Worm (Caenorhabditis elegans) whole organism, young adult: ENCODE results near the gene lys-5.

Source experiments
- B0035.1 ChIP-seq: sonication (generic microtip); optimal IDR thresholded peaks from 2 replicates; lab custom pipeline; 2016; ENCODE audit warnings: missing genetic modification characterization, mild to moderate bottlenecking, missing compliant biosample characterization, missing genotype, missing genetic modification reagents
- B0336.3 ChIP-seq: fragments of 200-800 bp; sonication (Bioruptor generic); IDR thresholded peaks from 2 replicates; pipeline ENCODE4 v1.3.6; 2022; ENCODE audit warnings: missing genetic modification characterization, missing compliant biosample characterization
- C06A6.2 ChIP-seq: fragments of 200-800 bp; sonication (Bioruptor generic); conservative IDR thresholded peaks from 2 replicates; pipeline ENCODE4 v1.3.6; 2022; ENCODE audit warnings: missing genetic modification characterization, missing compliant biosample characterization
- F23B12.7 ChIP-seq: sonication (generic microtip); optimal IDR thresholded peaks from 2 replicates; lab custom pipeline; 2017; ENCODE audit warnings: missing genetic modification characterization, mild to moderate bottlenecking, missing compliant biosample characterization, antibody characterized with exemption, moderate library complexity; ENCODE audit not compliant: insufficient read depth
- F49E8.2 ChIP-seq: sonication (generic microtip); optimal IDR thresholded peaks from 3 replicates; lab custom pipeline; 2017; ENCODE audit warnings: missing genetic modification characterization, mild to moderate bottlenecking, missing compliant biosample characterization, antibody characterized with exemption, moderate library complexity; ENCODE audit not compliant: insufficient read depth
- F57C9.4 ChIP-seq: sonication (generic microtip); optimal IDR thresholded peaks from 2 replicates; lab custom pipeline; 2017; ENCODE audit warnings: mild to moderate bottlenecking, missing genetic modification characterization, missing compliant biosample characterization
- K12H6.12 ChIP-seq: fragments of 200-800 bp; sonication (Bioruptor generic); optimal IDR thresholded peaks from 2 replicates; lab custom pipeline; 2018; ENCODE audit warnings: mild to moderate bottlenecking, missing genetic modification characterization, missing compliant biosample characterization
- Y53G8AR.9 ChIP-seq: fragments of 200-800 bp; sonication (Bioruptor generic); conservative IDR thresholded peaks from 2 replicates; pipeline ENCODE4 v1.3.6; 2022; ENCODE audit warnings: missing genetic modification reagents, missing genetic modification characterization, missing compliant biosample characterization
- Y56A3A.18 ChIP-seq: fragments of 200-800 bp; sonication (Bioruptor generic); IDR thresholded peaks from 2 replicates; pipeline ENCODE4 v1.3.6; 2022; ENCODE audit warnings: missing genetic modification reagents, missing genetic modification characterization, missing compliant biosample characterization
- Y67H2A.10 ChIP-seq: fragments of 200-800 bp; sonication (Bioruptor generic); conservative IDR thresholded peaks from 2 replicates; pipeline ENCODE4 v1.3.6; 2022; ENCODE audit warnings: missing genetic modification reagents, missing genetic modification characterization, missing compliant biosample characterization
- Y95B8A.8 ChIP-seq: fragments of 200-800 bp; sonication (Bioruptor generic); IDR thresholded peaks from 2 replicates; pipeline ENCODE4 v1.3.6; 2022; ENCODE audit warnings: missing genetic modification reagents, missing genetic modification characterization, missing compliant biosample characterization
- akir-1 ChIP-seq: fragments of 200-800 bp; sonication (Bioruptor generic); optimal IDR thresholded peaks from 2 replicates; lab custom pipeline; 2018; ENCODE audit warnings: mild to moderate bottlenecking, missing genetic modification characterization, moderate library complexity, missing compliant biosample characterization
- aptf-2 ChIP-seq: fragments of 200-800 bp; sonication (Bioruptor generic); conservative IDR thresholded peaks from 2 replicates; pipeline ENCODE4 v1.3.6; 2022; ENCODE audit warnings: missing genetic modification reagents, missing genetic modification characterization, missing compliant biosample characterization
- attf-5 ChIP-seq: fragments of 200-800 bp; sonication (Bioruptor generic); optimal IDR thresholded peaks from 2 replicates; lab custom pipeline; 2018; ENCODE audit warnings: mild to moderate bottlenecking, missing genetic modification characterization, missing compliant biosample characterization
- attf-6 ChIP-seq: fragments of 200-800 bp; sonication (Bioruptor generic); IDR thresholded peaks from 2 replicates; pipeline ENCODE4 v1.3.6; 2022; ENCODE audit warnings: missing genetic modification reagents, missing genetic modification characterization, missing compliant biosample characterization
- bed-1 ChIP-seq: fragments of 200-800 bp; sonication (Bioruptor generic); IDR thresholded peaks from 2 replicates; pipeline ENCODE4 v1.3.6; 2022; ENCODE audit warnings: missing genetic modification reagents, missing genetic modification characterization, missing compliant biosample characterization
- cebp-1 ChIP-seq, 2 experiments: fragments of 200-800 bp in 1 of 2; sonication (Bioruptor generic) in 1 of 2; sonication (generic microtip) in 1 of 2; IDR thresholded peaks in 1 of 2; optimal IDR thresholded peaks in 1 of 2; 2 replicates each; pipeline versions ENCODE4 v1.3.6 to Lab custom; 2017 to 2022; ENCODE audit warnings: missing compliant biosample characterization in 2 of 2, missing genetic modification characterization in 2 of 2, mild to moderate bottlenecking in 1 of 2, missing genetic modification reagents in 1 of 2, moderate library complexity in 1 of 2
- cebp-2 ChIP-seq: fragments of 200-800 bp; sonication (Bioruptor generic); IDR thresholded peaks from 2 replicates; pipeline ENCODE4 v1.3.6; 2022; ENCODE audit warnings: missing genetic modification characterization, missing compliant biosample characterization
- ceh-100 ChIP-seq: fragments of 200-800 bp; sonication (Bioruptor generic); IDR thresholded peaks from 2 replicates; pipeline ENCODE4 v1.3.6; 2022; ENCODE audit warnings: missing genetic modification reagents, missing genetic modification characterization, missing compliant biosample characterization
- ceh-27 ChIP-seq: fragments of 200-800 bp; sonication (Bioruptor generic); optimal IDR thresholded peaks from 2 replicates; lab custom pipeline; 2018; ENCODE audit warnings: mild to moderate bottlenecking, missing genetic modification characterization, moderate library complexity, missing compliant biosample characterization
- ceh-91 ChIP-seq: fragments of 200-800 bp; sonication (Bioruptor generic); IDR thresholded peaks from 2 replicates; pipeline ENCODE4 v1.3.6; 2022; ENCODE audit warnings: missing genetic modification reagents, missing genetic modification characterization, missing compliant biosample characterization
- die-1 ChIP-seq: sonication (generic microtip); optimal IDR thresholded peaks from 2 replicates; lab custom pipeline; 2016; ENCODE audit warnings: missing genotype, mild to moderate bottlenecking, missing genetic modification characterization, missing compliant biosample characterization
- egl-18 ChIP-seq: fragments of 200-800 bp; sonication (Bioruptor generic); IDR thresholded peaks from 2 replicates; pipeline ENCODE4 v1.3.6; 2022; ENCODE audit warnings: missing genetic modification reagents, missing genetic modification characterization, missing compliant biosample characterization
- ekl-4 ChIP-seq: fragments of 200-800 bp; sonication (Bioruptor generic); IDR thresholded peaks from 2 replicates; pipeline ENCODE4 v1.3.6; 2022; ENCODE audit warnings: missing genetic modification reagents, missing genetic modification characterization, missing compliant biosample characterization
- ets-4 ChIP-seq: fragments of 200-800 bp; sonication (Bioruptor generic); optimal IDR thresholded peaks from 2 replicates; lab custom pipeline; 2018; ENCODE audit warnings: mild to moderate bottlenecking, missing genetic modification characterization, missing compliant biosample characterization
- hmg-20 ChIP-seq: fragments of 200-800 bp; sonication (Bioruptor generic); IDR thresholded peaks from 2 replicates; pipeline ENCODE4 v1.3.6; 2022; ENCODE audit warnings: missing genetic modification reagents, missing genetic modification characterization, missing compliant biosample characterization
- lag-1 ChIP-seq: fragments of 200-800 bp; sonication (Bioruptor generic); IDR thresholded peaks from 2 replicates; pipeline ENCODE4 v1.3.6; 2022; ENCODE audit warnings: missing genetic modification reagents, missing genetic modification characterization, missing compliant biosample characterization
- let-526 ChIP-seq: fragments of 200-800 bp; sonication (Bioruptor generic); IDR thresholded peaks from 2 replicates; pipeline ENCODE4 v1.3.6; 2022; ENCODE audit warnings: missing genetic modification reagents, missing genetic modification characterization, missing compliant biosample characterization
- let-607 ChIP-seq, 2 experiments: fragments of 200-800 bp in 1 of 2; sonication (Bioruptor generic) in 1 of 2; sonication (generic microtip) in 1 of 2; optimal IDR thresholded peaks; 2 replicates each; lab custom pipeline; 2016 to 2018; ENCODE audit warnings: mild to moderate bottlenecking in 2 of 2, missing compliant biosample characterization in 2 of 2, missing genetic modification characterization in 2 of 2, moderate library complexity in 2 of 2, missing genotype in 1 of 2
- lin-26 ChIP-seq: fragments of 200-800 bp; sonication (Bioruptor generic); IDR thresholded peaks from 2 replicates; pipeline ENCODE4 v1.3.6; 2022; ENCODE audit warnings: missing genetic modification reagents, missing genetic modification characterization, missing compliant biosample characterization
- lin-40 ChIP-seq: sonication (generic microtip); optimal IDR thresholded peaks from 2 replicates; lab custom pipeline; 2016; ENCODE audit warnings: missing genetic modification characterization, mild to moderate bottlenecking, missing compliant biosample characterization, missing genotype, missing genetic modification reagents
- lin-54 ChIP-seq: fragments of 200-800 bp; sonication (Bioruptor generic); optimal IDR thresholded peaks from 2 replicates; lab custom pipeline; 2018; ENCODE audit warnings: mild to moderate bottlenecking, missing genetic modification characterization, missing compliant biosample characterization
- madf-10 ChIP-seq: sonication (generic microtip); optimal IDR thresholded peaks from 2 replicates; lab custom pipeline; 2016; ENCODE audit warnings: mild to moderate bottlenecking, missing genetic modification characterization, missing compliant biosample characterization
- mcd-1 ChIP-seq: fragments of 200-800 bp; sonication (Bioruptor generic); IDR thresholded peaks from 2 replicates; pipeline ENCODE4 v1.3.6; 2022; ENCODE audit warnings: missing genetic modification reagents, missing genetic modification characterization, missing compliant biosample characterization
- nfya-2 ChIP-seq: fragments of 200-800 bp; sonication (Bioruptor generic); IDR thresholded peaks from 2 replicates; pipeline ENCODE4 v1.3.6; 2022; ENCODE audit warnings: missing genetic modification reagents, missing genetic modification characterization, missing compliant biosample characterization
- rec-8 ChIP-seq, 2 experiments: sonication (generic microtip); optimal IDR thresholded peaks; 2 replicates each; lab custom pipeline; 2016; ENCODE audit warnings: mild to moderate bottlenecking in 2 of 2, missing genetic modification characterization in 2 of 2, missing genetic modification reagents in 2 of 2, missing genotype in 2 of 2, missing biosample characterization in 1 of 2, missing compliant biosample characterization in 1 of 2, moderate library complexity in 1 of 2
- tbp1 ChIP-seq: fragments of 200-800 bp; sonication (Bioruptor generic); optimal IDR thresholded peaks from 2 replicates; lab custom pipeline; 2018; ENCODE audit warnings: mild to moderate bottlenecking, missing genetic modification characterization, missing compliant biosample characterization
- tbx-9 ChIP-seq: sonication (generic microtip); optimal IDR thresholded peaks from 2 replicates; lab custom pipeline; 2016; ENCODE audit warnings: borderline replicate concordance, missing genetic modification characterization, inconsistent platforms, missing compliant biosample characterization
- unc-62 ChIP-seq: fragments of 150-350 bp; optimal IDR thresholded peaks from 2 replicates; lab custom pipeline; 2014; ENCODE audit warnings: missing biosample characterization, missing genetic modification reagents, missing genetic modification characterization
- ztf-22 ChIP-seq: fragments of 200-800 bp; sonication (Bioruptor generic); optimal IDR thresholded peaks from 2 replicates; lab custom pipeline; 2018; ENCODE audit warnings: mild to moderate bottlenecking, missing genetic modification characterization, moderate library complexity, missing compliant biosample characterization
- ztf-26 ChIP-seq: sonication (generic microtip); optimal IDR thresholded peaks from 2 replicates; lab custom pipeline; 2017; ENCODE audit warnings: missing genetic modification characterization, missing compliant biosample characterization
- ztf-3 ChIP-seq: fragments of 200-800 bp; sonication (Bioruptor generic); optimal IDR thresholded peaks from 2 replicates; lab custom pipeline; 2018; ENCODE audit warnings: mild to moderate bottlenecking, missing genetic modification characterization, missing compliant biosample characterization

Gene lys-5

DNA sequence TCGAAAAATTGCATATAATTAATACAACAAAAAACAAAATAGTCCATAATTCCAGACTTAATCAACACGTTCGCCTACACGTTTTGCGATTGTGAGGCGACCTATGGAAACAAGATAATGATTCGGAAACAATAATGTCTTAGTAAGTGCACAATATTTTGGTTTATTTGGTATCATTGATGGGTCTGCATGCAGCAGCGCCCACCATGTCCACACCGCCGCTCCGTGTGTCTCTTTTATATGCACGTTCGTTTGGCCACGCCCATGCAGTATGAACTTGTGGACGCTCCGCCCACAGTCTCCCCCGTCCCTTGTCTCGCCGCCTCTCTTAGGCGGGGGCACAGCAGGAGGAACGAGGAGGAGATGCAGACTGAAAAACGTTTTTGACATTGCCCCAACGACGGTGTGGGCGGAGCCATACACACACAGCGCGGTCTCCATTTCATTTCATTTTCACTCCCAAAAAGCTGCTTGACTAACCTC is 31.1 kb downstream of the lys-5 start, which contains the start of gene mig-38 (continued):
- TF ChIP-seq F23B12.7 (peak; percentile 53), Y53G8AR.9 (GFP tag; lab: Robert Waterston, UW) (no peak; the same call in 1 of the 2 replicates), ceh-27 (GFP tag; lab: Kevin White, UChicago) (peak; percentile 11), aptf-2 (no peak), lin-40 (peak; percentile 52), lin-54 (GFP tag; lab: Kevin White, UChicago) (no peak)

DNA sequence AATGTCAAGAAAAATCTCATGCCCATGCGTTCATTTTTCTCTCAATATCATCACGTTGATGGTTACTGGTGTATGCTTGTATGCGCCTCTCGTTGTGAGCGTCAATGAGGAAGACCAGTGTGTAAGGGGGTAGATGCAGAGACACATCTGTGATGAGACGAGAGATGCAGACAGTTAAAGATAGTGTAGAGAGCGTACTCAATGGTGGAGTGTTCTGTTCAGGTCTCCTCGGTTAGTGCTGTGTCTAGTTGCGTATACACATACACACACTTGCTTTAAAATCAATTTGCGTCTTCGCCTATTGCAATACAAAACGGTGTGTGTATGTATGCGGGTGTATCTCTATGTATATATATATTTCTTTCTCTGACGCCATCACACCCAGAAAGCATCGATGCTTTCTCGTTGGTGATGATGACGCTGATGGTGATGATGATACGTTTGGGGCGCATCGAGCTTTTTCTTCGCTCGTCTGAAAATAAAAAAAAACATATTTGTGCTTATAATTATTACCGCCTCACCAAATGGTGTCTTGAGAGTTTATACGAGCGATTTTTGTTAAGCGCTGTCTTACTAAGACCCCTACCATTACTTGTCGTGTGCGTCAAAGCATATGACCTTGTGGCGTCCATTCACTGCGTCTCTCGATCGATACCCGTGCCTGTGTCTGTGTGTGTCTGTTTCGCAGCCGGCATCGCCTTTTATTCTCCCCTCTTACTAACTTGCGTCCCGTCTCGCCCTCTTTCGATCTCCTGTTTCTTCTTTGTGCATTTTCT is 31.8 kb downstream of the lys-5 start, which contains the start of gene F40F11.3:
TSS of gene F40F11.3 (minus strand) at position 589 of the 776 bp plus-strand sequence.
- TF ChIP-seq attf-5 (GFP tag; lab: Kevin White, UChicago) (peak; percentile 90), ceh-100 (GFP tag; lab: Robert Waterston, UW) (no peak; the same call in none of the 2 replicates), die-1 (tag; lab: Kevin White, UChicago) (peak; percentile 54), Y67H2A.10 (GFP tag; lab: Robert Waterston, UW) (0 out of 2 replicates have a peak, but pooled peaks have one; percentile 37), let-607 (tag; optimal IDR thresholded peaks at IDR 0.05; lab: Kevin White, UChicago) (peak in 1 of 2 experiments; percentile 52), tbx-9 (tag; lab: Kevin White, UChicago) (no peak), bed-1 (no peak), nfya-2 (0 out of 2 replicates have a peak, but pooled peaks have one; percentile 10), lin-26 (GFP tag; lab: Robert Waterston, UW) (peak; percentile 66; the same call in 1 of the 2 replicates), B0035.1 (tag; lab: Kevin White, UChicago) (no peak), attf-6 (GFP tag; lab: Robert Waterston, UW) (no peak), hmg-20 (peak; percentile 37; the same call in 1 of the 2 replicates), ceh-27 (GFP tag; lab: Kevin White, UChicago) (peak; percentile 94), mcd-1 (GFP tag; lab: Robert Waterston, UW) (peak; percentile 64), cebp-1 (GFP tag; IDR thresholded peaks at IDR 0.05; lab: Robert Waterston, UW) (peak; percentile 7; the same call in 1 of the 2 replicates), cebp-1 (tag; optimal IDR thresholded peaks at IDR 0.05; lab: Kevin White, UChicago) (peak; percentile 77), aptf-2 (no peak), cebp-2 (GFP tag; lab: Robert Waterston, UW) (0 out of 2 replicates have a peak, but pooled peaks have one; percentile 47), ztf-3 (GFP tag; lab: Kevin White, UChicago) (no peak), C06A6.2 (GFP tag; lab: Robert Waterston, UW) (peak; percentile 78; the same call in 1 of the 2 replicates), ztf-26 (peak; percentile 51), lin-54 (GFP tag; lab: Kevin White, UChicago) (peak; percentile 65), let-526 (peak; percentile 77), F57C9.4 (tag; lab: Kevin White, UChicago) (no peak), B0336.3 (GFP tag; lab: Robert Waterston, UW) (peak; percentile 26), egl-18 (0 out of 2 replicates have a peak, but pooled peaks have one; percentile 40), tbp1 (GFP tag; lab: Kevin White, UChicago) (peak; percentile 54), madf-10 (tag; lab: Kevin White, UChicago) (peak; percentile 71), Y56A3A.18 (GFP tag; lab: Robert Waterston, UW) (peak; percentile 83), K12H6.12 (tag; lab: Kevin White, UChicago) (peak; percentile 75), ceh-91 (GFP tag; lab: Robert Waterston, UW) (peak; percentile 10; the same call in 1 of the 2 replicates), ets-4 (GFP tag; lab: Kevin White, UChicago) (peak; percentile 41), Y95B8A.8 (GFP tag; lab: Robert Waterston, UW) (0 out of 2 replicates have a peak, but pooled peaks have one; percentile 14), akir-1 (GFP tag; lab: Kevin White, UChicago) (peak; percentile 38), rec-8 (tag; optimal IDR thresholded peaks at IDR 0.05; lab: Kevin White, UChicago) (no peak), lag-1 (no peak), F49E8.2 (no peak), ekl-4 (peak; percentile 73), unc-62 (GFP tag; lab: Kevin White, UChicago) (no peak), ztf-22 (GFP tag; lab: Kevin White, UChicago) (peak; percentile 34)
